Fruit fly (Drosophila melanogaster): ENCODE data around the gene CG44194.

Gene CG44194

dm6 chr3R:12964043-12964442, 33.5 kb downstream of the CG44194 start:
- no peak for TF ChIP-seq Vsx2 (GFP tag; optimal IDR thresholded peaks at IDR 0.05; ENCODE audit: partially characterized antibody)
- peak; percentile 50 for TF ChIP-seq h (GFP tag; optimal IDR thresholded peaks at IDR 0.05)
- TF ChIP-seq CG32264 (GFP tag; optimal IDR thresholded peaks at IDR 0.05): no peak

dm6 chr3R:12963491-12963890, 34.0 kb downstream of the CG44194 start, which contains the start of gene Cyp304a1:
Gene Cyp304a1, plus strand, starts transcription at chr3R:12963791.
- TF ChIP-seq Mio (GFP tag; optimal IDR thresholded peaks at IDR 0.05) (no peak), rgr (GFP tag; optimal IDR thresholded peaks at IDR 0.05) (no peak), Sp1 (GFP tag; optimal IDR thresholded peaks at IDR 0.05) (no peak), Hr78 (GFP tag; optimal IDR thresholded peaks at IDR 0.05) (no peak), CG9705 (GFP tag; optimal IDR thresholded peaks at IDR 0.05) (no peak), h (GFP tag; optimal IDR thresholded peaks at IDR 0.05) (no peak), N (GFP tag; optimal IDR thresholded peaks at IDR 0.05) (no peak), fru (GFP tag; optimal IDR thresholded peaks at IDR 0.05) (no peak), Dif (GFP tag; optimal IDR thresholded peaks at IDR 0.05; ENCODE audit: partially characterized antibody) (no peak)

dm6 chr3R:12962612-12963011, 34.9 kb downstream of the CG44194 start:
- TF ChIP-seq dl (GFP tag; optimal IDR thresholded peaks at IDR 0.05; ENCODE audit: insufficient read depth in 1 of 2, partially characterized antibody in 2 of 2): no peak
- no peak for TF ChIP-seq Mio (GFP tag; optimal IDR thresholded peaks at IDR 0.05)
- TF ChIP-seq rgr (GFP tag; optimal IDR thresholded peaks at IDR 0.05): no peak
- TF ChIP-seq Jra (GFP tag; optimal IDR thresholded peaks at IDR 0.05): no peak
- TF ChIP-seq lola (GFP tag; optimal IDR thresholded peaks at IDR 0.05): no peak
- no peak for TF ChIP-seq sv (GFP tag; optimal IDR thresholded peaks at IDR 0.05)
- no peak for TF ChIP-seq Sp1 (GFP tag; optimal IDR thresholded peaks at IDR 0.05)

- TF ChIP-seq CrebA (GFP tag; optimal IDR thresholded peaks at IDR 0.05; ENCODE audit: borderline replicate concordance) (peak; percentile 32), foxo (GFP tag; optimal IDR thresholded peaks at IDR 0.05) (peak in 1 of 2 experiments; percentile 77), Dif (GFP tag; optimal IDR thresholded peaks at IDR 0.05; ENCODE audit: partially characterized antibody) (no peak), Abd-B (GFP tag; optimal IDR thresholded peaks at IDR 0.05) (no peak), sage (GFP tag; optimal IDR thresholded peaks at IDR 0.05) (no peak), h (GFP tag; optimal IDR thresholded peaks at IDR 0.05) (peak; percentile 68), Jra (GFP tag; optimal IDR thresholded peaks at IDR 0.05) (peak; percentile 78), brk (GFP tag; optimal IDR thresholded peaks at IDR 0.05) (peak; percentile 62), Hr83 (GFP tag; optimal IDR thresholded peaks at IDR 0.05; ENCODE audit: poor library complexity, severe bottlenecking) (peak; percentile 93), woc (GFP tag; optimal IDR thresholded peaks at IDR 0.05) (no peak), sv (GFP tag; optimal IDR thresholded peaks at IDR 0.05) (no peak), CG9705 (GFP tag; optimal IDR thresholded peaks at IDR 0.05) (no peak), Vsx2 (GFP tag; optimal IDR thresholded peaks at IDR 0.05; ENCODE audit: partially characterized antibody) (no peak), br (GFP tag; optimal IDR thresholded peaks at IDR 0.05) (peak; percentile 66), HLH106 (tag; optimal IDR thresholded peaks at IDR 0.05) (no peak), Mio (GFP tag; optimal IDR thresholded peaks at IDR 0.05) (no peak), rgr (GFP tag; optimal IDR thresholded peaks at IDR 0.05) (peak; percentile 68), Hnf4 (GFP tag; optimal IDR thresholded peaks at IDR 0.05) (peak; percentile 75), pan (optimal IDR thresholded peaks at IDR 0.05) (no peak), Rel (GFP tag; optimal IDR thresholded peaks at IDR 0.05) (no peak), Rel (tag; optimal IDR thresholded peaks at IDR 0.05) (peak; percentile 8), Sp1 (GFP tag; optimal IDR thresholded peaks at IDR 0.05) (peak; percentile 7), usp (GFP tag; optimal IDR thresholded peaks at IDR 0.05) (no peak), tai (GFP tag; optimal IDR thresholded peaks at IDR 0.05) (peak; percentile 91), N (GFP tag; optimal IDR thresholded peaks at IDR 0.05) (no peak), dmrt93B (GFP tag; optimal IDR thresholded peaks at IDR 0.05) (no peak), Dfd (GFP tag; optimal IDR thresholded peaks at IDR 0.05) (no peak), lola (GFP tag; optimal IDR thresholded peaks at IDR 0.05) (no peak), Hr78 (GFP tag; optimal IDR thresholded peaks at IDR 0.05) (no peak), GATAd (GFP tag; optimal IDR thresholded peaks at IDR 0.05) (peak; percentile 57), dl (GFP tag; optimal IDR thresholded peaks at IDR 0.05; ENCODE audit: insufficient read depth in 1 of 2, partially characterized antibody in 2 of 2) (no peak), psq (GFP tag; optimal IDR thresholded peaks at IDR 0.05) (peak; percentile 16), jim (GFP tag; optimal IDR thresholded peaks at IDR 0.05) (peak; percentile 60), fru (GFP tag; optimal IDR thresholded peaks at IDR 0.05) (peak; percentile 31), dsf (GFP tag; optimal IDR thresholded peaks at IDR 0.05; ENCODE audit: borderline replicate concordance) (peak; percentile 60), OdsH (GFP tag; optimal IDR thresholded peaks at IDR 0.05) (peak; percentile 55), ey (GFP tag; optimal IDR thresholded peaks at IDR 0.05) (peak; percentile 62), Myc (optimal IDR thresholded peaks at IDR 0.05) (no peak), CG32264 (GFP tag; optimal IDR thresholded peaks at IDR 0.05) (no peak)
Observed at dm6 chr3R:12960929-12961855, 36.3 kb downstream of the CG44194 start, which contains the start of gene Spc25. Gene Spc25, plus strand, starts transcription at chr3R:12961745.

Data from whole organism, wandering third instar larva.